Fruit fly (Drosophila melanogaster) whole organism, prepupa: ENCODE results near the gene alpha-PheRS.

Experiments used
- CG11762 ChIP-seq: fragments of 200-800 bp; sonication (Bioruptor generic); optimal IDR thresholded peaks from 3 replicates; lab custom pipeline; 2016; ENCODE audit warnings: missing biosample characterization, missing genetic modification characterization; ENCODE audit not compliant: insufficient read depth
- CG11902 ChIP-seq: fragments of 200-800 bp; sonication (Bioruptor generic); optimal IDR thresholded peaks from 3 replicates; lab custom pipeline; 2016; ENCODE audit warnings: missing biosample characterization, missing genetic modification characterization
- CG15336 ChIP-seq: fragments of 200-800 bp; sonication (Bioruptor generic); IDR thresholded peaks from 2 replicates; pipeline ENCODE4 v1.3.6; 2022; ENCODE audit warnings: missing biosample characterization, missing genetic modification characterization
- CG1621 ChIP-seq: fragments of 200-800 bp; sonication (Bioruptor generic); optimal IDR thresholded peaks from 3 replicates; lab custom pipeline; 2018; ENCODE audit warnings: missing biosample characterization, mild to moderate bottlenecking, missing genetic modification characterization
- CG16779 ChIP-seq: fragments of 200-800 bp; sonication (Bioruptor generic); optimal IDR thresholded peaks from 3 replicates; lab custom pipeline; 2017; ENCODE audit warnings: missing biosample characterization, mild to moderate bottlenecking, missing genetic modification characterization
- CG31627 ChIP-seq: fragments of 200-800 bp; sonication (Bioruptor generic); optimal IDR thresholded peaks from 3 replicates; lab custom pipeline; 2016; ENCODE audit warnings: missing biosample characterization, missing genetic modification characterization
- CG32006 ChIP-seq: fragments of 200-800 bp; sonication (Bioruptor generic); optimal IDR thresholded peaks from 3 replicates; lab custom pipeline; 2017; ENCODE audit warnings: missing biosample characterization, mild to moderate bottlenecking, missing genetic modification characterization
- CG6163 ChIP-seq: fragments of 200-800 bp; sonication (Bioruptor generic); IDR thresholded peaks from 3 replicates; pipeline ENCODE4 v1.3.6; 2022; ENCODE audit warnings: missing biosample characterization, missing genetic modification characterization
- CG6276 ChIP-seq: fragments of 200-800 bp; sonication (Bioruptor generic); optimal IDR thresholded peaks from 2 replicates; lab custom pipeline; 2017; ENCODE audit warnings: missing biosample characterization, mild to moderate bottlenecking, missing genetic modification characterization
- CG6792 ChIP-seq: fragments of 200-800 bp; sonication (Bioruptor generic); optimal IDR thresholded peaks from 3 replicates; lab custom pipeline; 2016; ENCODE audit warnings: missing biosample characterization, missing genetic modification characterization
- CG6808 ChIP-seq: fragments of 200-800 bp; sonication (Bioruptor generic); optimal IDR thresholded peaks from 3 replicates; lab custom pipeline; 2017; ENCODE audit warnings: missing biosample characterization, missing genetic modification characterization, mild to moderate bottlenecking, moderate library complexity, missing genetic modification reagents
- CG6854 ChIP-seq: fragments of 200-800 bp; sonication (Bioruptor generic); optimal IDR thresholded peaks from 2 replicates; lab custom pipeline; 2017; ENCODE audit warnings: missing biosample characterization, mild to moderate bottlenecking, missing genetic modification characterization
- CG7368 ChIP-seq: fragments of 200-800 bp; sonication (Bioruptor generic); optimal IDR thresholded peaks from 3 replicates; lab custom pipeline; 2016; ENCODE audit warnings: missing biosample characterization, missing genetic modification characterization
- CG8632 ChIP-seq: fragments of 200-800 bp; sonication (Bioruptor generic); optimal IDR thresholded peaks from 3 replicates; lab custom pipeline; 2016; ENCODE audit warnings: missing biosample characterization, missing genetic modification characterization
- CG9139 ChIP-seq: fragments of 200-800 bp; sonication (Bioruptor generic); optimal IDR thresholded peaks from 3 replicates; lab custom pipeline; 2017; ENCODE audit warnings: missing biosample characterization, mild to moderate bottlenecking, missing genetic modification characterization
- Eip78C ChIP-seq: fragments of 200-800 bp; sonication (Bioruptor generic); peaks from one replicate; lab custom pipeline; 2016; ENCODE audit warnings: missing biosample characterization, missing genetic modification characterization
- Ets21C ChIP-seq: fragments of 200-800 bp; sonication (Bioruptor generic); optimal IDR thresholded peaks from 3 replicates; lab custom pipeline; 2016; ENCODE audit warnings: missing biosample characterization, missing genetic modification characterization
- Ets96B ChIP-seq: fragments of 200-800 bp; optimal IDR thresholded peaks from 2 replicates; lab custom pipeline; 2019; ENCODE audit warnings: missing biosample characterization, mild to moderate bottlenecking, missing genetic modification characterization, moderate library complexity
- Gug ChIP-seq: fragments of 200-800 bp; sonication (Bioruptor generic); IDR thresholded peaks from 2 replicates; pipeline ENCODE4 v1.3.6; 2022; ENCODE audit warnings: missing biosample characterization, missing genetic modification characterization
- Hr38 ChIP-seq: sonication (Bioruptor generic); optimal IDR thresholded peaks from 2 replicates; lab custom pipeline; 2016; ENCODE audit warnings: missing biosample characterization, missing genetic modification characterization
- Met ChIP-seq: fragments of 200-800 bp; sonication (Bioruptor generic); optimal IDR thresholded peaks from 3 replicates; lab custom pipeline; 2016; ENCODE audit warnings: missing biosample characterization, missing genetic modification characterization
- Smox ChIP-seq: fragments of 200-800 bp; sonication (Bioruptor generic); optimal IDR thresholded peaks from 3 replicates; lab custom pipeline; 2016; ENCODE audit warnings: missing biosample characterization, missing genetic modification characterization
- Sox102F ChIP-seq: fragments of 200-800 bp; sonication (Bioruptor generic); optimal IDR thresholded peaks from 2 replicates; lab custom pipeline; 2016; ENCODE audit warnings: missing biosample characterization, mild to moderate bottlenecking, missing genetic modification characterization
- Sox14 ChIP-seq: fragments of 200-800 bp; sonication (Bioruptor generic); optimal IDR thresholded peaks from 3 replicates; lab custom pipeline; 2016; ENCODE audit warnings: missing biosample characterization, missing genetic modification characterization
- achi ChIP-seq: fragments of 200-800 bp; sonication (Bioruptor generic); optimal IDR thresholded peaks from 3 replicates; lab custom pipeline; 2016; ENCODE audit warnings: missing biosample characterization, missing genetic modification characterization
- acj6 ChIP-seq: fragments of 200-800 bp; sonication (Bioruptor generic); optimal IDR thresholded peaks from 3 replicates; lab custom pipeline; 2016; ENCODE audit warnings: missing biosample characterization, missing genetic modification characterization
- cyc ChIP-seq: fragments of 200-800 bp; sonication (Bioruptor generic); optimal IDR thresholded peaks from 3 replicates; lab custom pipeline; 2016; ENCODE audit warnings: missing biosample characterization, missing genetic modification characterization
- dac ChIP-seq: fragments of 200-800 bp; sonication (Bioruptor generic); optimal IDR thresholded peaks from 2 replicates; lab custom pipeline; 2017; ENCODE audit warnings: missing biosample characterization, mild to moderate bottlenecking, missing genetic modification characterization
- dsx ChIP-seq: fragments of 200-800 bp; optimal IDR thresholded peaks from 3 replicates; lab custom pipeline; 2019; ENCODE audit warnings: missing biosample characterization, mild to moderate bottlenecking, missing genetic modification characterization, moderate library complexity; ENCODE audit not compliant: poor library complexity, severe bottlenecking
- fd59A ChIP-seq: fragments of 200-800 bp; sonication (Bioruptor generic); optimal IDR thresholded peaks from 2 replicates; lab custom pipeline; 2017; ENCODE audit warnings: missing biosample characterization, mild to moderate bottlenecking, missing genetic modification characterization, missing genetic modification reagents
- fd85E ChIP-seq: fragments of 200-800 bp; sonication (Bioruptor generic); optimal IDR thresholded peaks from 3 replicates; lab custom pipeline; 2016; ENCODE audit warnings: missing biosample characterization, missing genetic modification characterization
- fkh ChIP-seq: fragments of 200-800 bp; sonication (Bioruptor generic); optimal IDR thresholded peaks from 3 replicates; lab custom pipeline; 2017; ENCODE audit warnings: missing biosample characterization, mild to moderate bottlenecking, missing genetic modification characterization, moderate library complexity
- lz ChIP-seq: fragments of 200-800 bp; sonication (Bioruptor generic); optimal IDR thresholded peaks from 3 replicates; lab custom pipeline; 2016; ENCODE audit warnings: missing biosample characterization, missing genetic modification characterization
- pdm3 ChIP-seq: fragments of 200-800 bp; sonication (Bioruptor generic); optimal IDR thresholded peaks from 3 replicates; lab custom pipeline; 2016; ENCODE audit warnings: missing biosample characterization, missing genetic modification characterization
- salr ChIP-seq, 2 experiments: fragments of 200-800 bp; sonication (Bioruptor generic); optimal IDR thresholded peaks; 3 replicates each; lab custom pipeline; 2016 to 2018; ENCODE audit warnings: missing biosample characterization in 2 of 2, missing genetic modification characterization in 2 of 2, mild to moderate bottlenecking in 1 of 2
- spab ChIP-seq: fragments of 200-800 bp; sonication (Bioruptor generic); optimal IDR thresholded peaks from 2 replicates; lab custom pipeline; 2017; ENCODE audit warnings: missing biosample characterization, mild to moderate bottlenecking, missing genetic modification characterization, missing genetic modification reagents
- ss ChIP-seq, 2 experiments: fragments of 200-800 bp; sonication (Bioruptor generic); optimal IDR thresholded peaks; 2 replicates in 1 of 2; 3 replicates in 1 of 2; lab custom pipeline; 2017 to 2018; ENCODE audit warnings: mild to moderate bottlenecking in 2 of 2, missing biosample characterization in 2 of 2, missing genetic modification characterization in 2 of 2, moderate library complexity in 1 of 2
- topi ChIP-seq: fragments of 200-800 bp; sonication (Bioruptor generic); optimal IDR thresholded peaks from 3 replicates; lab custom pipeline; 2016; ENCODE audit warnings: missing biosample characterization, missing genetic modification characterization
- vri ChIP-seq: fragments of 200-800 bp; sonication (Bioruptor generic); optimal IDR thresholded peaks from 3 replicates; lab custom pipeline; 2016; ENCODE audit warnings: missing biosample characterization, mild to moderate bottlenecking, missing genetic modification characterization

The alpha-PheRS gene

dm6 chrX:8122834-8123233 lies 22.6 kb downstream of the alpha-PheRS start (continued):
- TF ChIP-seq CG9139, result no peak
- TF ChIP-seq Gug (GFP tag; lab: Robert Waterston, UW), result no peak
- TF ChIP-seq acj6, result peak; percentile 34

- no peak for TF ChIP-seq dac (GFP tag; lab: Kevin White, UChicago)
- no peak for TF ChIP-seq Ets96B (tag; lab: Kevin White, UChicago)
- no peak for TF ChIP-seq fd59A
- TF ChIP-seq lz, result no peak
- no peak for TF ChIP-seq CG11762
- TF ChIP-seq topi (GFP tag; lab: Kevin White, UChicago), result no peak
- peak; percentile 39 for TF ChIP-seq Eip78C
- TF ChIP-seq CG8632, result no peak
Measured at dm6 chrX:8120939-8121338, 24.5 kb downstream of the alpha-PheRS start, which contains the start of gene CG2260. Gene CG2260, minus strand, starts transcription at chrX:8121147.

- TF ChIP-seq CG31627 (GFP tag; lab: Kevin White, UChicago) (no peak), Ets21C (GFP tag; lab: Kevin White, UChicago) (no peak), dac (GFP tag; lab: Kevin White, UChicago) (no peak), Smox (GFP tag; lab: Kevin White, UChicago) (no peak)
Measured at dm6 chrX:8116813-8117212, 28.6 kb downstream of the alpha-PheRS start, which contains the start of gene CG1575. Gene CG1575, plus strand, starts transcription at chrX:8117012.

- TF ChIP-seq Met (GFP tag; lab: Kevin White, UChicago) (no peak), CG6276 (peak; percentile 4), fd59A (no peak), CG16779 (tag; lab: Kevin White, UChicago) (peak; percentile 3), fkh (peak; percentile 5), Eip78C (peak; percentile 84)
Measured at dm6 chrX:8115717-8116311, 29.6 kb downstream of the alpha-PheRS start, which contains the start of gene Gclc. Gene Gclc, minus strand, starts transcription at chrX:8116147.

- no peak for TF ChIP-seq salr (GFP tag; optimal IDR thresholded peaks at IDR 0.05; lab: Kevin White, UChicago)
- no peak for TF ChIP-seq achi (GFP tag; lab: Kevin White, UChicago)
- TF ChIP-seq acj6, result no peak
- TF ChIP-seq spab (GFP tag; lab: Kevin White, UChicago), result no peak
- TF ChIP-seq vri, result no peak
- TF ChIP-seq CG11902 (GFP tag; lab: Kevin White, UChicago), result no peak
- no peak for TF ChIP-seq ss (GFP tag; optimal IDR thresholded peaks at IDR 0.05; lab: Kevin White, UChicago)
- TF ChIP-seq CG7368 (GFP tag; lab: Kevin White, UChicago), result no peak
- TF ChIP-seq CG6854 (GFP tag; lab: Kevin White, UChicago), result no peak
Measured at dm6 chrX:8115343-8115676, 30.1 kb downstream of the alpha-PheRS start.

dm6 chrX:8114476-8115342 lies 30.7 kb downstream of the alpha-PheRS start:
- peak; percentile 13 for TF ChIP-seq acj6
- TF ChIP-seq CG16779 (tag; lab: Kevin White, UChicago), result no peak
- TF ChIP-seq cyc, result peak; percentile 10
- peak; percentile 23 for TF ChIP-seq CG32006 (GFP tag; lab: Kevin White, UChicago)
- peak; percentile 8 for TF ChIP-seq pdm3 (GFP tag; lab: Kevin White, UChicago)
- no peak for TF ChIP-seq CG6792 (GFP tag; lab: Kevin White, UChicago)
- no peak for TF ChIP-seq CG11762
- peak; percentile 7 for TF ChIP-seq Sox102F (GFP tag; lab: Kevin White, UChicago)
- TF ChIP-seq Hr38 (GFP tag; lab: Kevin White, UChicago), result no peak
- TF ChIP-seq Eip78C, result no peak
- TF ChIP-seq Sox14, result no peak
- TF ChIP-seq salr (GFP tag; optimal IDR thresholded peaks at IDR 0.05; lab: Kevin White, UChicago), result no peak
- TF ChIP-seq Gug (GFP tag; lab: Robert Waterston, UW), result no peak
- TF ChIP-seq CG6163 (GFP tag; lab: Robert Waterston, UW), result peak; percentile 28; the same call in 1 of the 3 replicates
- no peak for TF ChIP-seq CG6808
- TF ChIP-seq fd59A, result no peak
- TF ChIP-seq CG15336 (GFP tag; lab: Robert Waterston, UW), result 0 out of 2 replicates have a peak, but pooled peaks have one; percentile 33
- TF ChIP-seq fd85E, result no peak
- no peak for TF ChIP-seq CG1621 (tag; lab: Kevin White, UChicago)
- TF ChIP-seq dsx, result no peak
- peak; percentile 23 for TF ChIP-seq lz
- peak; percentile 64 for TF ChIP-seq Met (GFP tag; lab: Kevin White, UChicago)
